Worm (Caenorhabditis elegans) whole organism, mixed stage, embryonic: Measurements from ENCODE around the gene C06B8.7.

Experiments
- M03D4.4 ChIP-seq: sonication (generic microtip); optimal IDR thresholded peaks from 2 replicates; lab custom pipeline; 2017; ENCODE audit warnings: mild to moderate bottlenecking, missing genetic modification characterization, missing compliant biosample characterization
- drap-1 ChIP-seq: fragments of 200-800 bp; sonication (Bioruptor generic); optimal IDR thresholded peaks from 3 replicates; lab custom pipeline; 2018; ENCODE audit warnings: mild to moderate bottlenecking, missing genetic modification characterization, missing compliant biosample characterization
- elt-3 ChIP-seq: fragments of 150-350 bp; optimal IDR thresholded peaks from 2 replicates; lab custom pipeline; 2014; ENCODE audit warnings: missing biosample characterization, missing genetic modification characterization
- lin-13 ChIP-seq: fragments of 150-350 bp; optimal IDR thresholded peaks from 2 replicates; lab custom pipeline; 2014; ENCODE audit warnings: missing biosample characterization, missing genetic modification characterization
- mab-5 ChIP-seq: fragments of 150-350 bp; optimal IDR thresholded peaks from 2 replicates; lab custom pipeline; 2014; ENCODE audit warnings: missing biosample characterization, missing genetic modification characterization
- mep-1 ChIP-seq: fragments of 150-350 bp; optimal IDR thresholded peaks from 2 replicates; lab custom pipeline; 2017; ENCODE audit warnings: missing biosample characterization, missing genetic modification reagents, missing genetic modification characterization, inconsistent platforms
- nhr-28 ChIP-seq: fragments of 150-350 bp; optimal IDR thresholded peaks from 2 replicates; lab custom pipeline; 2014; ENCODE audit warnings: missing biosample characterization, missing genetic modification characterization
- snpc-4 ChIP-seq: fragments of 150-350 bp; optimal IDR thresholded peaks from 2 replicates; lab custom pipeline; 2014; ENCODE audit warnings: missing biosample characterization, missing genetic modification characterization
- unc-39 ChIP-seq: fragments of 150-350 bp; optimal IDR thresholded peaks from 2 replicates; lab custom pipeline; 2014; ENCODE audit warnings: missing biosample characterization, missing genetic modification characterization
- ztf-11 ChIP-seq: fragments of 150-350 bp; optimal IDR thresholded peaks from 2 replicates; lab custom pipeline; 2014; ENCODE audit warnings: missing biosample characterization, missing genetic modification characterization

DNA sequence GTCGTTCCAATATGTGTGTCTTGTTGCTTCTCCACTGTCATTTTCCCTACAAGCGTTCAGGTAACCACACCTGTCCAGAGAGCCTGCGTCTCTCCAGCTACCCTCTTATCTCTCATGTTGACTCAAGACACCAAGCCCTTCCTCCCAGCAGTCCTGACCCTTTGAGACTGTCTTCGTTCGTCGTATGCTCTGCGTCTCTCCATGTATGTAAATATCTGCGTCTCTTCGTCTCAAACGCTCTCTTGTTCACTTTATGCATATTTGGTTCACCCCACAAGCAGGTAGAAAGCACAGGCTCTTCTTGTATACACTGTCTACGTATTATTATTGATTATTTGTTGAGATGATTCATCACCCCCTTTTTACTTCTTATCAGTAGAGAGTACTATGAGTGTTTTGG, 803 bp upstream of the C06B8.7 start:
- TF ChIP-seq drap-1 (GFP tag; lab: Kevin White, UChicago) (no peak), unc-39 (no peak), mab-5 (no peak), nhr-28 (tag; lab: Kevin White, UChicago) (no peak), ztf-11 (no peak), elt-3 (tag; lab: Kevin White, UChicago) (no peak), snpc-4 (no peak), lin-13 (peak; percentile 4), mep-1 (tag; lab: Kevin White, UChicago) (no peak), M03D4.4 (tag; lab: Kevin White, UChicago) (no peak)
